Worm (Caenorhabditis elegans) whole organism, late embryonic: ENCODE results near the gene ost-1.

ENCODE experiments used
- ama-1 ChIP-seq: fragments of 150-350 bp; optimal IDR thresholded peaks from 2 replicates; lab custom pipeline; 2014
- ceh-14 ChIP-seq: sonication (generic microtip); optimal IDR thresholded peaks from 2 replicates; lab custom pipeline; 2016; ENCODE audit warnings: missing genotype, missing genetic modification characterization, missing compliant biosample characterization
- ceh-19 ChIP-seq: fragments of 200-800 bp; sonication (Bioruptor generic); optimal IDR thresholded peaks from 2 replicates; lab custom pipeline; 2018; ENCODE audit warnings: mild to moderate bottlenecking, missing genetic modification characterization, missing compliant biosample characterization
- ceh-2 ChIP-seq: sonication (generic microtip); optimal IDR thresholded peaks from 2 replicates; lab custom pipeline; 2016; ENCODE audit warnings: missing genotype, missing genetic modification characterization, missing compliant biosample characterization
- dve-1 ChIP-seq: sonication (generic microtip); optimal IDR thresholded peaks from 2 replicates; lab custom pipeline; 2017; ENCODE audit warnings: antibody characterized with exemption, mild to moderate bottlenecking, missing genetic modification characterization, missing compliant biosample characterization
- eyg-1 ChIP-seq: sonication (generic microtip); optimal IDR thresholded peaks from 2 replicates; lab custom pipeline; 2016; ENCODE audit warnings: missing genotype, missing genetic modification characterization, missing compliant biosample characterization
- hlh-30 ChIP-seq: sonication (generic microtip); optimal IDR thresholded peaks from 2 replicates; lab custom pipeline; 2017; ENCODE audit warnings: antibody characterized with exemption, missing genetic modification characterization, missing compliant biosample characterization; ENCODE audit not compliant: insufficient read depth
- lim-6 ChIP-seq: sonication (generic microtip); optimal IDR thresholded peaks from 2 replicates; lab custom pipeline; 2016; ENCODE audit warnings: missing genetic modification characterization, missing compliant biosample characterization
- mec-3 ChIP-seq: sonication (generic microtip); optimal IDR thresholded peaks from 2 replicates; lab custom pipeline; 2016; ENCODE audit warnings: borderline replicate concordance, missing genetic modification characterization, missing compliant biosample characterization
- nfya-1 ChIP-seq: sonication (generic microtip); optimal IDR thresholded peaks from 2 replicates; lab custom pipeline; 2017; ENCODE audit warnings: missing genetic modification characterization, mild to moderate bottlenecking, missing compliant biosample characterization, antibody characterized with exemption, moderate library complexity
- nhr-11 ChIP-seq: fragments of 150-350 bp; optimal IDR thresholded peaks from 2 replicates; lab custom pipeline; 2014; ENCODE audit warnings: missing biosample characterization, missing genetic modification characterization
- pax-1 ChIP-seq: fragments of 150-350 bp; optimal IDR thresholded peaks from 2 replicates; lab custom pipeline; 2014; ENCODE audit warnings: missing biosample characterization, missing genetic modification characterization
- pha-4 ChIP-seq: fragments of 150-350 bp; optimal IDR thresholded peaks from 2 replicates; lab custom pipeline; 2018; ENCODE audit warnings: missing biosample characterization, missing genetic modification reagents, missing genetic modification characterization
- rnt-1 ChIP-seq: sonication (generic microtip); optimal IDR thresholded peaks from 2 replicates; lab custom pipeline; 2016; ENCODE audit warnings: missing genetic modification characterization, missing compliant biosample characterization

- no peak for TF ChIP-seq ceh-19 (GFP tag; lab: Kevin White, UChicago)
- TF ChIP-seq rnt-1 (tag; lab: Kevin White, UChicago) = no peak
- no peak for TF ChIP-seq nfya-1
- no peak for TF ChIP-seq pha-4 (tag; lab: Kevin White, UChicago)
- no peak for TF ChIP-seq dve-1
- TF ChIP-seq nhr-11 (tag; lab: Kevin White, UChicago) = no peak
- no peak for TF ChIP-seq lim-6
- no peak for TF ChIP-seq ama-1
- TF ChIP-seq pax-1 = no peak
- TF ChIP-seq ceh-2 (tag; lab: Kevin White, UChicago) = no peak
- TF ChIP-seq mec-3 (tag; lab: Kevin White, UChicago) = no peak
- TF ChIP-seq ceh-14 (tag; lab: Kevin White, UChicago) = no peak
- no peak for TF ChIP-seq eyg-1
- no peak for TF ChIP-seq hlh-30 (tag; lab: Kevin White, UChicago)
Observed at ce11 chrIV:1160386-1160785, 53.2 kb downstream of the ost-1 start, which contains the start of gene ets-8.
